Fruit fly (Drosophila melanogaster) whole organism, embryonic: Measurements from ENCODE around the gene ATPsynB.
A peak's percentile ranks its signal among the peaks of the same experiment; 100 is the strongest.

Experiments used
- ATbp ChIP-seq: fragments of 200-800 bp; sonication (Bioruptor generic); optimal IDR thresholded peaks from 2 replicates; lab custom pipeline; 2017; ENCODE audit warnings: missing biosample characterization, mild to moderate bottlenecking, missing genetic modification characterization, missing genetic modification reagents
- Atf6 ChIP-seq: fragments of 200-800 bp; sonication (Bioruptor generic); IDR thresholded peaks from 2 replicates; pipeline ENCODE4 v1.3.6; 2022; ENCODE audit warnings: missing biosample characterization, missing genetic modification characterization
- CG10543 ChIP-seq: fragments of 200-800 bp; sonication (Bioruptor generic); optimal IDR thresholded peaks from 3 replicates; lab custom pipeline; 2017; ENCODE audit warnings: missing biosample characterization, mild to moderate bottlenecking, missing genetic modification characterization, moderate library complexity
- CG10959 ChIP-seq: fragments of 200-800 bp; sonication (Bioruptor generic); IDR thresholded peaks from 2 replicates; pipeline ENCODE4 v1.3.6; 2022; ENCODE audit warnings: missing biosample characterization, missing genetic modification characterization
- CG11504 ChIP-seq: fragments of 200-800 bp; sonication (Bioruptor generic); optimal IDR thresholded peaks from 3 replicates; lab custom pipeline; 2019; ENCODE audit warnings: missing biosample characterization, mild to moderate bottlenecking, missing genetic modification characterization, moderate library complexity
- CG12769 ChIP-seq: fragments of 200-800 bp; sonication (Bioruptor generic); optimal IDR thresholded peaks from 2 replicates; lab custom pipeline; 2019; ENCODE audit warnings: missing biosample characterization, mild to moderate bottlenecking, missing genetic modification characterization, moderate library complexity
- CG13624 ChIP-seq: fragments of 200-800 bp; sonication (Bioruptor generic); optimal IDR thresholded peaks from 2 replicates; lab custom pipeline; 2016; ENCODE audit warnings: missing biosample characterization, missing genetic modification characterization
- CG14441 ChIP-seq: fragments of 200-800 bp; sonication (Bioruptor generic); IDR thresholded peaks from 2 replicates; pipeline ENCODE4 v1.3.6; 2022; ENCODE audit warnings: missing biosample characterization, missing genetic modification characterization
- CG15269 ChIP-seq: fragments of 200-800 bp; sonication (Bioruptor generic); optimal IDR thresholded peaks from 2 replicates; lab custom pipeline; 2018; ENCODE audit warnings: missing biosample characterization, mild to moderate bottlenecking, missing genetic modification characterization, moderate library complexity
- CG16813 ChIP-seq: fragments of 200-800 bp; sonication (Bioruptor generic); IDR thresholded peaks from 3 replicates; pipeline ENCODE4 v1.3.6; 2022; ENCODE audit warnings: missing biosample characterization, missing genetic modification characterization; ENCODE audit not compliant: partially characterized antibody
- CG17186 ChIP-seq: fragments of 200-800 bp; sonication (Bioruptor generic); optimal IDR thresholded peaks from 3 replicates; lab custom pipeline; 2017; ENCODE audit warnings: missing biosample characterization, missing genetic modification reagents, missing genetic modification characterization
- CG1832 ChIP-seq: fragments of 200-800 bp; sonication (Bioruptor generic); optimal IDR thresholded peaks from 2 replicates; lab custom pipeline; 2017; ENCODE audit warnings: missing biosample characterization, mild to moderate bottlenecking, missing genetic modification characterization, inconsistent platforms
- CG31365 ChIP-seq: fragments of 200-800 bp; sonication (Bioruptor generic); optimal IDR thresholded peaks from 2 replicates; lab custom pipeline; 2018; ENCODE audit warnings: missing biosample characterization, mild to moderate bottlenecking, missing genetic modification characterization
- CG3163 ChIP-seq: fragments of 200-800 bp; sonication (Bioruptor generic); optimal IDR thresholded peaks from 3 replicates; lab custom pipeline; 2016; ENCODE audit warnings: missing biosample characterization, missing genetic modification characterization
- CG32532 ChIP-seq: fragments of 200-800 bp; sonication (Bioruptor generic); IDR thresholded peaks from 2 replicates; pipeline ENCODE4 v1.3.6; 2022; ENCODE audit warnings: missing biosample characterization, missing genetic modification characterization
- CG34376 ChIP-seq: fragments of 200-800 bp; sonication (Bioruptor generic); optimal IDR thresholded peaks from 2 replicates; lab custom pipeline; 2018; ENCODE audit warnings: missing biosample characterization, mild to moderate bottlenecking, missing genetic modification characterization
- CG4282 ChIP-seq: fragments of 200-800 bp; sonication (Bioruptor generic); optimal IDR thresholded peaks from 2 replicates; lab custom pipeline; 2016; ENCODE audit warnings: missing biosample characterization, missing genetic modification characterization
- CG4360 ChIP-seq: fragments of 200-800 bp; sonication (Bioruptor generic); IDR thresholded peaks from 2 replicates; pipeline ENCODE4 v1.3.6; 2022; ENCODE audit warnings: missing biosample characterization, missing genetic modification characterization
- CG6683 ChIP-seq: fragments of 200-800 bp; sonication (Bioruptor generic); optimal IDR thresholded peaks from 2 replicates; lab custom pipeline; 2017; ENCODE audit warnings: missing biosample characterization, mild to moderate bottlenecking, missing genetic modification characterization, missing genetic modification reagents
- CG8281 ChIP-seq: fragments of 200-800 bp; sonication (Bioruptor generic); optimal IDR thresholded peaks from 2 replicates; lab custom pipeline; 2018; ENCODE audit warnings: missing biosample characterization, mild to moderate bottlenecking, missing genetic modification characterization, moderate library complexity
- Dbx ChIP-seq: fragments of 200-800 bp; sonication (Bioruptor generic); IDR thresholded peaks from 3 replicates; pipeline ENCODE4 v1.3.6; 2022; ENCODE audit warnings: missing biosample characterization, missing genetic modification characterization
- Eip74EF ChIP-seq, 2 experiments: fragments of 200-800 bp in 1 of 2; fragments of >200 bp in 1 of 2; sonication (Bioruptor generic) in 1 of 2; optimal IDR thresholded peaks; 2 replicates each; lab custom pipeline; 2017 to 2019; ENCODE audit warnings: missing biosample characterization in 2 of 2, missing genetic modification characterization in 2 of 2, mild to moderate bottlenecking in 1 of 2, moderate library complexity in 1 of 2
- Med ChIP-seq: fragments of 200-800 bp; sonication (Bioruptor generic); peaks from one replicate; lab custom pipeline; 2016; ENCODE audit warnings: missing biosample characterization, missing genetic modification characterization, mild to moderate bottlenecking, inconsistent platforms, moderate library complexity
- Nf-YC ChIP-seq: fragments of 200-800 bp; optimal IDR thresholded peaks from 3 replicates; lab custom pipeline; 2019; ENCODE audit warnings: missing biosample characterization, mild to moderate bottlenecking, missing genetic modification characterization, moderate library complexity
- NfI ChIP-seq: fragments of 200-800 bp; sonication (Bioruptor generic); optimal IDR thresholded peaks from 3 replicates; lab custom pipeline; 2018; ENCODE audit warnings: missing biosample characterization, mild to moderate bottlenecking, missing genetic modification characterization, moderate library complexity
- Stat92E ChIP-seq, 3 experiments: fragments of >200 bp in 2 of 3; fragments of 200-800 bp in 1 of 3; sonication (Bioruptor generic) in 1 of 3; optimal IDR thresholded peaks; 2 replicates each; lab custom pipeline; 2017 to 2019; ENCODE audit warnings: missing biosample characterization in 3 of 3, missing genetic modification characterization in 3 of 3, mild to moderate bottlenecking in 1 of 3, moderate library complexity in 1 of 3
- Trl ChIP-seq, 3 experiments: fragments of >200 bp in 2 of 3; fragments of 200-800 bp in 1 of 3; sonication (Bioruptor generic) in 1 of 3; optimal IDR thresholded peaks; 2 replicates in 1 of 3; 3 replicates in 2 of 3; lab custom pipeline; 2016 to 2017; ENCODE audit warnings: missing biosample characterization in 1 of 3, missing genetic modification characterization in 1 of 3
- abd-A ChIP-seq: fragments of 200-800 bp; sonication (Bioruptor generic); optimal IDR thresholded peaks from 3 replicates; lab custom pipeline; 2019; ENCODE audit warnings: missing biosample characterization, mild to moderate bottlenecking, missing genetic modification characterization, moderate library complexity
- aop ChIP-seq: fragments of 200-800 bp; sonication (Bioruptor generic); IDR thresholded peaks from 2 replicates; pipeline ENCODE4 v1.3.6; 2022; ENCODE audit warnings: missing biosample characterization, missing genetic modification characterization
- cg ChIP-seq: fragments of 200-800 bp; sonication (Bioruptor generic); optimal IDR thresholded peaks from 3 replicates; lab custom pipeline; 2019; ENCODE audit warnings: missing biosample characterization, mild to moderate bottlenecking, missing genetic modification characterization, moderate library complexity
- dm ChIP-seq: fragments of 200-800 bp; sonication (Bioruptor generic); optimal IDR thresholded peaks from 3 replicates; lab custom pipeline; 2016; ENCODE audit warnings: missing biosample characterization, missing genetic modification characterization
- fd64A ChIP-seq: fragments of 200-800 bp; sonication (Bioruptor generic); optimal IDR thresholded peaks from 3 replicates; lab custom pipeline; 2018; ENCODE audit warnings: missing biosample characterization, mild to moderate bottlenecking, missing genetic modification characterization
- gcm2 ChIP-seq: fragments of 200-800 bp; sonication (Bioruptor generic); optimal IDR thresholded peaks from 2 replicates; lab custom pipeline; 2016; ENCODE audit warnings: missing biosample characterization, missing genetic modification characterization
- kni ChIP-seq: fragments of 200-800 bp; sonication (Bioruptor generic); optimal IDR thresholded peaks from 3 replicates; lab custom pipeline; 2017; ENCODE audit warnings: mild to moderate bottlenecking, missing biosample characterization, missing genetic modification reagents, missing genetic modification characterization
- lab ChIP-seq: fragments of 200-800 bp; sonication (Bioruptor generic); optimal IDR thresholded peaks from 3 replicates; lab custom pipeline; 2017; ENCODE audit warnings: missing biosample characterization, missing genetic modification characterization, mild to moderate bottlenecking, moderate library complexity, missing genetic modification reagents
- lbe ChIP-seq: fragments of 200-800 bp; sonication (Bioruptor generic); optimal IDR thresholded peaks from 2 replicates; lab custom pipeline; 2016; ENCODE audit warnings: missing biosample characterization, mild to moderate bottlenecking, missing genetic modification characterization
- lola ChIP-seq, 3 experiments: fragments of >200 bp in 2 of 3; fragments of 200-800 bp in 1 of 3; sonication (Bioruptor generic) in 1 of 3; optimal IDR thresholded peaks; 2 replicates each; lab custom pipeline; 2017 to 2019; ENCODE audit warnings: missing biosample characterization in 3 of 3, missing genetic modification characterization in 3 of 3, mild to moderate bottlenecking in 1 of 3, moderate library complexity in 1 of 3
- pho ChIP-seq: fragments of 200-800 bp; sonication (Bioruptor generic); optimal IDR thresholded peaks from 2 replicates; lab custom pipeline; 2016; ENCODE audit warnings: missing biosample characterization, missing genetic modification characterization
- rib ChIP-seq: fragments of 200-800 bp; sonication (Bioruptor generic); IDR thresholded peaks from 2 replicates; pipeline ENCODE4 v1.3.6; 2022; ENCODE audit warnings: missing biosample characterization, missing genetic modification characterization
- ro ChIP-seq: fragments of 200-800 bp; sonication (Bioruptor generic); IDR thresholded peaks from 2 replicates; pipeline ENCODE4 v1.3.6; 2022; ENCODE audit warnings: missing biosample characterization, missing genetic modification characterization
- sd ChIP-seq: fragments of 200-800 bp; sonication (Bioruptor generic); optimal IDR thresholded peaks from 3 replicates; lab custom pipeline; 2018; ENCODE audit warnings: missing biosample characterization, mild to moderate bottlenecking, missing genetic modification characterization, moderate library complexity
- sens ChIP-seq: fragments of 200-800 bp; sonication (Bioruptor generic); peaks from one replicate; lab custom pipeline; 2016; ENCODE audit warnings: missing biosample characterization, missing genetic modification characterization
- slbo ChIP-seq: fragments of 200-800 bp; sonication (Bioruptor generic); IDR thresholded peaks from 2 replicates; pipeline ENCODE4 v1.3.6; 2022; ENCODE audit warnings: missing biosample characterization, missing genetic modification characterization
- sob ChIP-seq: fragments of 200-800 bp; sonication (Bioruptor generic); IDR thresholded peaks from 2 replicates; pipeline ENCODE4 v1.3.6; 2022; ENCODE audit warnings: missing biosample characterization, missing genetic modification characterization
- trem ChIP-seq: fragments of 200-800 bp; optimal IDR thresholded peaks from 3 replicates; lab custom pipeline; 2019; ENCODE audit warnings: missing biosample characterization, mild to moderate bottlenecking, missing genetic modification characterization, moderate library complexity
- zfh2 ChIP-seq: fragments of 200-800 bp; sonication (Bioruptor generic); optimal IDR thresholded peaks from 2 replicates; lab custom pipeline; 2016; ENCODE audit warnings: missing biosample characterization, missing genetic modification characterization

ATPsynB gene

dm6 chr3L:9762036-9762597, 32.3 kb downstream of the ATPsynB start (continued):
- no peak for TF ChIP-seq CG16813
- no peak for TF ChIP-seq CG6683 (GFP tag; lab: Kevin White, UChicago)
- TF ChIP-seq aop (GFP tag; lab: Robert Waterston, UW): no peak
- TF ChIP-seq lab (GFP tag; lab: Kevin White, UChicago): peak; percentile 80
- TF ChIP-seq fd64A (GFP tag; lab: Kevin White, UChicago): peak; percentile 23
- TF ChIP-seq kni (GFP tag; lab: Kevin White, UChicago): no peak
- no peak for TF ChIP-seq zfh2
- no peak for TF ChIP-seq CG14441 (GFP tag; lab: Robert Waterston, UW)
- peak; percentile 28; the same call in 1 of the 2 replicates for TF ChIP-seq slbo (GFP tag; lab: Robert Waterston, UW)
- peak; percentile 24 for TF ChIP-seq CG31365 (tag; lab: Kevin White, UChicago)
- peak; percentile 7; the same call in 1 of the 2 replicates for TF ChIP-seq CG10959 (GFP tag; lab: Robert Waterston, UW)
- TF ChIP-seq ATbp (GFP tag; lab: Kevin White, UChicago): no peak
- TF ChIP-seq gcm2 (GFP tag; lab: Kevin White, UChicago): peak; percentile 4
- peak; percentile 36 for TF ChIP-seq CG34376 (GFP tag; lab: Kevin White, UChicago)
- TF ChIP-seq pho (GFP tag; lab: Kevin White, UChicago): peak; percentile 51
- TF ChIP-seq CG1832: no peak

- TF ChIP-seq Trl (optimal IDR thresholded peaks at IDR 0.05; lab: Kevin White, UChicago) (peak; percentile 50 to 63), Trl (GFP tag; optimal IDR thresholded peaks at IDR 0.05; lab: Kevin White, UChicago) (no peak), CG10543 (GFP tag; lab: Kevin White, UChicago) (peak; percentile 40), lbe (GFP tag; lab: Kevin White, UChicago) (peak; percentile 10), CG4282 (GFP tag; lab: Kevin White, UChicago) (no peak), Med (GFP tag; lab: Kevin White, UChicago) (peak; percentile 85), abd-A (tag; lab: Kevin White, UChicago) (peak; percentile 36), CG32532 (0 out of 2 replicates have a peak, but pooled peaks have one; percentile 14), lab (GFP tag; lab: Kevin White, UChicago) (peak; percentile 26), CG11504 (tag; lab: Kevin White, UChicago) (peak; percentile 37), rib (GFP tag; lab: Robert Waterston, UW) (peak; percentile 51; the same call in 1 of the 2 replicates), CG13624 (GFP tag; lab: Kevin White, UChicago) (peak; percentile 12), Eip74EF (GFP tag; optimal IDR thresholded peaks at IDR 0.05; lab: Kevin White, UChicago) (peak in 1 of 2 experiments; percentile 45), trem (tag; lab: Kevin White, UChicago) (no peak), Stat92E (GFP tag; optimal IDR thresholded peaks at IDR 0.05; lab: Kevin White, UChicago) (peak in 1 of 3 experiments; percentile 47), dm (peak; percentile 3), sob (GFP tag; lab: Robert Waterston, UW) (peak; percentile 52; the same call in 1 of the 2 replicates), ro (no peak), slbo (GFP tag; lab: Robert Waterston, UW) (peak; percentile 22; the same call in 1 of the 2 replicates), Dbx (GFP tag; lab: Robert Waterston, UW) (0 out of 3 replicates have a peak, but pooled peaks have one; percentile 14), NfI (GFP tag; lab: Kevin White, UChicago) (no peak), CG3163 (peak; percentile 93), Nf-YC (peak; percentile 17), CG15269 (tag; lab: Kevin White, UChicago) (peak; percentile 24), CG8281 (tag; lab: Kevin White, UChicago) (no peak), Atf6 (GFP tag; lab: Robert Waterston, UW) (peak; percentile 21; the same call in 1 of the 2 replicates), CG17186 (GFP tag; lab: Kevin White, UChicago) (no peak), sens (GFP tag; lab: Kevin White, UChicago) (peak; percentile 46), lola (GFP tag; optimal IDR thresholded peaks at IDR 0.05; lab: Kevin White, UChicago) (no peak), cg (GFP tag; lab: Kevin White, UChicago) (peak; percentile 59), CG4360 (GFP tag; lab: Robert Waterston, UW) (peak; percentile 10; the same call in 1 of the 2 replicates), CG12769 (peak; percentile 40), sd (tag; lab: Kevin White, UChicago) (peak; percentile 5)
Measured at dm6 chr3L:9763389-9763917, 33.7 kb downstream of the ATPsynB start, which contains the start of gene Ae2. TSS of gene Ae2 (plus strand) at chr3L:9763544.
